Fruit fly (Drosophila melanogaster) whole organism, embryonic: Measurements from ENCODE around the gene CG8379.

Source experiments
- B-H1 ChIP-seq: fragments of 200-800 bp; sonication (Bioruptor generic); IDR thresholded peaks from 3 replicates; pipeline ENCODE4 v1.3.6; 2022; ENCODE audit warnings: missing biosample characterization, missing genetic modification characterization
- CG10209 ChIP-seq: fragments of 200-800 bp; sonication (Bioruptor generic); optimal IDR thresholded peaks from 3 replicates; lab custom pipeline; 2017; ENCODE audit warnings: missing biosample characterization, mild to moderate bottlenecking, missing genetic modification characterization, missing genetic modification reagents
- CG11504 ChIP-seq: fragments of 200-800 bp; sonication (Bioruptor generic); optimal IDR thresholded peaks from 3 replicates; lab custom pipeline; 2019; ENCODE audit warnings: missing biosample characterization, mild to moderate bottlenecking, missing genetic modification characterization, moderate library complexity
- CG13775 ChIP-seq: fragments of 200-800 bp; sonication (Bioruptor generic); optimal IDR thresholded peaks from 3 replicates; lab custom pipeline; 2017; ENCODE audit warnings: missing biosample characterization, mild to moderate bottlenecking, missing genetic modification characterization
- CG14441 ChIP-seq: fragments of 200-800 bp; sonication (Bioruptor generic); IDR thresholded peaks from 2 replicates; pipeline ENCODE4 v1.3.6; 2022; ENCODE audit warnings: missing biosample characterization, missing genetic modification characterization
- CG14667 ChIP-seq: fragments of 200-800 bp; sonication (Bioruptor generic); IDR thresholded peaks from 2 replicates; pipeline ENCODE4 v1.3.6; 2022; ENCODE audit warnings: missing biosample characterization, missing genetic modification characterization
- CG15514 ChIP-seq: fragments of 200-800 bp; sonication (Bioruptor generic); optimal IDR thresholded peaks from 3 replicates; lab custom pipeline; 2017; ENCODE audit warnings: missing biosample characterization, missing genetic modification characterization, mild to moderate bottlenecking, moderate library complexity, missing genetic modification reagents
- CG1647 ChIP-seq: fragments of 200-800 bp; sonication (Bioruptor generic); optimal IDR thresholded peaks from 3 replicates; lab custom pipeline; 2016; ENCODE audit warnings: missing biosample characterization, missing genetic modification characterization
- CG18764 ChIP-seq: fragments of 200-800 bp; sonication (Bioruptor generic); optimal IDR thresholded peaks from 3 replicates; lab custom pipeline; 2016; ENCODE audit warnings: missing biosample characterization, missing genetic modification characterization
- CG2712 ChIP-seq: fragments of 200-800 bp; optimal IDR thresholded peaks from 3 replicates; lab custom pipeline; 2019; ENCODE audit warnings: missing biosample characterization, mild to moderate bottlenecking, missing genetic modification characterization, moderate library complexity
- CG3163 ChIP-seq: fragments of 200-800 bp; sonication (Bioruptor generic); optimal IDR thresholded peaks from 3 replicates; lab custom pipeline; 2016; ENCODE audit warnings: missing biosample characterization, missing genetic modification characterization
- CG32767 ChIP-seq: fragments of 200-800 bp; sonication (Bioruptor generic); IDR thresholded peaks from 2 replicates; pipeline ENCODE4 v1.3.6; 2022; ENCODE audit warnings: missing biosample characterization, missing genetic modification characterization
- CG6791 ChIP-seq: fragments of 200-800 bp; sonication (Bioruptor generic); IDR thresholded peaks from 3 replicates; pipeline ENCODE4 v1.3.6; 2022; ENCODE audit warnings: missing biosample characterization, missing genetic modification characterization; ENCODE audit not compliant: partially characterized antibody
- CG8290 ChIP-seq, 3 experiments: fragments of 200-800 bp; sonication (Bioruptor generic); optimal IDR thresholded peaks; 2 replicates each; lab custom pipeline; 2016 to 2019; ENCODE audit warnings: missing biosample characterization in 3 of 3, missing genetic modification characterization in 3 of 3, mild to moderate bottlenecking in 2 of 3, moderate library complexity in 1 of 3
- CG8478 ChIP-seq: fragments of >200 bp; optimal IDR thresholded peaks from 2 replicates; lab custom pipeline; 2018
- CG8944 ChIP-seq: fragments of 200-800 bp; sonication (Bioruptor generic); optimal IDR thresholded peaks from 3 replicates; lab custom pipeline; 2016; ENCODE audit warnings: missing biosample characterization, missing genetic modification characterization
- CTCF ChIP-seq: fragments of 200-800 bp; sonication (Bioruptor generic); optimal IDR thresholded peaks from 2 replicates; lab custom pipeline; 2017; ENCODE audit warnings: missing biosample characterization, mild to moderate bottlenecking, missing genetic modification characterization, moderate library complexity
- D ChIP-seq, 2 experiments: fragments of 200-800 bp in 1 of 2; fragments of >200 bp in 1 of 2; sonication (Bioruptor generic) in 1 of 2; optimal IDR thresholded peaks; 2 replicates in 1 of 2; 3 replicates in 1 of 2; lab custom pipeline; 2017; ENCODE audit warnings: mild to moderate bottlenecking in 1 of 2, missing biosample characterization in 1 of 2, missing genetic modification characterization in 1 of 2, missing genetic modification reagents in 1 of 2
- Dek ChIP-seq: fragments of 200-800 bp; sonication (Bioruptor generic); optimal IDR thresholded peaks from 3 replicates; lab custom pipeline; 2019; ENCODE audit warnings: missing biosample characterization, mild to moderate bottlenecking, missing genetic modification characterization, moderate library complexity
- Dip2 ChIP-seq: fragments of 200-800 bp; sonication (Bioruptor generic); IDR thresholded peaks from 2 replicates; pipeline ENCODE4 v1.3.6; 2022; ENCODE audit warnings: missing biosample characterization, missing genetic modification characterization
- Gsc ChIP-seq: fragments of 200-800 bp; sonication (Bioruptor generic); IDR thresholded peaks from 2 replicates; pipeline ENCODE4 v1.3.6; 2022; ENCODE audit warnings: missing biosample characterization, missing genetic modification characterization
- Hmr ChIP-seq: fragments of 200-800 bp; sonication (Bioruptor generic); optimal IDR thresholded peaks from 3 replicates; lab custom pipeline; 2017; ENCODE audit warnings: mild to moderate bottlenecking, missing biosample characterization, missing genetic modification reagents, missing genetic modification characterization
- Hsf ChIP-seq: fragments of 200-800 bp; sonication (Bioruptor generic); optimal IDR thresholded peaks from 3 replicates; lab custom pipeline; 2016; ENCODE audit warnings: missing biosample characterization, missing genetic modification characterization
- NC2β ChIP-seq: fragments of 200-800 bp; sonication (Bioruptor generic); optimal IDR thresholded peaks from 2 replicates; lab custom pipeline; 2016; ENCODE audit warnings: missing biosample characterization, missing genetic modification characterization
- NK7.1 ChIP-seq: fragments of 200-800 bp; sonication (Bioruptor generic); optimal IDR thresholded peaks from 3 replicates; lab custom pipeline; 2016; ENCODE audit warnings: missing biosample characterization, missing genetic modification characterization
- Opbp ChIP-seq: fragments of 200-800 bp; sonication (Bioruptor generic); IDR thresholded peaks from 3 replicates; pipeline ENCODE4 v1.3.6; 2022; ENCODE audit warnings: missing biosample characterization, missing genetic modification characterization; ENCODE audit not compliant: partially characterized antibody
- Rx ChIP-seq: fragments of 200-800 bp; sonication (Bioruptor generic); IDR thresholded peaks from 2 replicates; pipeline ENCODE4 v1.3.6; 2022; ENCODE audit warnings: missing biosample characterization, missing genetic modification characterization
- Side ChIP-seq: fragments of 200-800 bp; sonication (Bioruptor generic); optimal IDR thresholded peaks from 2 replicates; lab custom pipeline; 2016; ENCODE audit warnings: missing biosample characterization, missing genetic modification characterization
- Six4 ChIP-seq: fragments of 200-800 bp; sonication (Bioruptor generic); optimal IDR thresholded peaks from 2 replicates; lab custom pipeline; 2016; ENCODE audit warnings: missing biosample characterization, missing genetic modification characterization
- btn ChIP-seq: fragments of 200-800 bp; sonication (Bioruptor generic); optimal IDR thresholded peaks from 2 replicates; lab custom pipeline; 2016; ENCODE audit warnings: missing biosample characterization, missing genetic modification characterization
- crc ChIP-seq: fragments of 200-800 bp; sonication (Bioruptor generic); optimal IDR thresholded peaks from 2 replicates; lab custom pipeline; 2016; ENCODE audit warnings: missing biosample characterization, missing genetic modification characterization
- crp ChIP-seq, 2 experiments: fragments of 200-800 bp; sonication (Bioruptor generic); optimal IDR thresholded peaks; 2 replicates in 1 of 2; 3 replicates in 1 of 2; lab custom pipeline; 2017; ENCODE audit warnings: missing biosample characterization in 2 of 2, missing genetic modification characterization in 2 of 2, mild to moderate bottlenecking in 1 of 2, moderate library complexity in 1 of 2
- dimm ChIP-seq: fragments of 200-800 bp; sonication (Bioruptor generic); IDR thresholded peaks from 2 replicates; pipeline ENCODE4 v1.3.6; 2022; ENCODE audit warnings: missing biosample characterization, missing genetic modification characterization
- disco-r ChIP-seq: fragments of 200-800 bp; sonication (Bioruptor generic); optimal IDR thresholded peaks from 2 replicates; lab custom pipeline; 2016; ENCODE audit warnings: missing biosample characterization, missing genetic modification characterization
- dpn ChIP-seq, 2 experiments: fragments of 200-800 bp; sonication (Bioruptor generic); optimal IDR thresholded peaks; 3 replicates each; lab custom pipeline; 2016; ENCODE audit warnings: missing biosample characterization in 2 of 2, missing genetic modification characterization in 2 of 2
- fd3F ChIP-seq: fragments of 200-800 bp; sonication (Bioruptor generic); optimal IDR thresholded peaks from 2 replicates; lab custom pipeline; 2018; ENCODE audit warnings: missing biosample characterization, mild to moderate bottlenecking, missing genetic modification characterization, moderate library complexity
- fd64A ChIP-seq: fragments of 200-800 bp; sonication (Bioruptor generic); optimal IDR thresholded peaks from 3 replicates; lab custom pipeline; 2018; ENCODE audit warnings: missing biosample characterization, mild to moderate bottlenecking, missing genetic modification characterization
- grn ChIP-seq: fragments of 200-800 bp; sonication (Bioruptor generic); optimal IDR thresholded peaks from 3 replicates; lab custom pipeline; 2017; ENCODE audit warnings: missing biosample characterization, missing genetic modification characterization
- gt ChIP-seq: fragments of 200-800 bp; sonication (Bioruptor generic); IDR thresholded peaks from 2 replicates; pipeline ENCODE4 v1.3.6; 2022; ENCODE audit warnings: missing biosample characterization, missing genetic modification characterization
- jumu ChIP-seq: fragments of 200-800 bp; sonication (Bioruptor generic); optimal IDR thresholded peaks from 3 replicates; lab custom pipeline; 2016; ENCODE audit warnings: missing biosample characterization, missing genetic modification characterization
- lab ChIP-seq: fragments of 200-800 bp; sonication (Bioruptor generic); optimal IDR thresholded peaks from 3 replicates; lab custom pipeline; 2017; ENCODE audit warnings: missing biosample characterization, missing genetic modification characterization, mild to moderate bottlenecking, moderate library complexity, missing genetic modification reagents
- maf-S ChIP-seq: fragments of 200-800 bp; sonication (Bioruptor generic); optimal IDR thresholded peaks from 2 replicates; lab custom pipeline; 2016; ENCODE audit warnings: missing biosample characterization, missing genetic modification characterization
- mam ChIP-seq: fragments of 200-800 bp; sonication (Bioruptor generic); optimal IDR thresholded peaks from 3 replicates; lab custom pipeline; 2016; ENCODE audit warnings: missing biosample characterization, missing genetic modification characterization
- nau ChIP-seq: fragments of 200-800 bp; sonication (Bioruptor generic); optimal IDR thresholded peaks from 3 replicates; lab custom pipeline; 2017; ENCODE audit warnings: missing biosample characterization, mild to moderate bottlenecking, missing genetic modification characterization, missing genetic modification reagents
- pb ChIP-seq: fragments of 200-800 bp; sonication (Bioruptor generic); optimal IDR thresholded peaks from 3 replicates; lab custom pipeline; 2016; ENCODE audit warnings: missing biosample characterization, missing genetic modification characterization
- sim ChIP-seq: fragments of 200-800 bp; sonication (Bioruptor generic); IDR thresholded peaks from 2 replicates; pipeline ENCODE4 v1.3.6; 2022; ENCODE audit warnings: missing biosample characterization, missing genetic modification characterization
- sob ChIP-seq: fragments of 200-800 bp; sonication (Bioruptor generic); IDR thresholded peaks from 2 replicates; pipeline ENCODE4 v1.3.6; 2022; ENCODE audit warnings: missing biosample characterization, missing genetic modification characterization
- ttk ChIP-seq: fragments of 200-800 bp; sonication (Bioruptor generic); IDR thresholded peaks from 2 replicates; pipeline ENCODE4 v2.1.2; 2022; ENCODE audit warnings: missing biosample characterization, missing genetic modification characterization
- twi ChIP-seq: fragments of 200-800 bp; optimal IDR thresholded peaks from 2 replicates; lab custom pipeline; 2019; ENCODE audit warnings: missing biosample characterization, mild to moderate bottlenecking, missing genetic modification characterization, moderate library complexity
- z ChIP-seq: fragments of 200-800 bp; sonication (Bioruptor generic); IDR thresholded peaks from 3 replicates; pipeline ENCODE4 v1.3.6; 2022; ENCODE audit warnings: missing biosample characterization, missing genetic modification characterization
- zfh1 ChIP-seq: fragments of 200-800 bp; sonication (Bioruptor generic); IDR thresholded peaks from 3 replicates; pipeline ENCODE4 v1.3.6; 2022; ENCODE audit warnings: missing biosample characterization, missing genetic modification characterization
- zfh2 ChIP-seq: fragments of 200-800 bp; sonication (Bioruptor generic); optimal IDR thresholded peaks from 2 replicates; lab custom pipeline; 2016; ENCODE audit warnings: missing biosample characterization, missing genetic modification characterization

Gene CG8379

DNA sequence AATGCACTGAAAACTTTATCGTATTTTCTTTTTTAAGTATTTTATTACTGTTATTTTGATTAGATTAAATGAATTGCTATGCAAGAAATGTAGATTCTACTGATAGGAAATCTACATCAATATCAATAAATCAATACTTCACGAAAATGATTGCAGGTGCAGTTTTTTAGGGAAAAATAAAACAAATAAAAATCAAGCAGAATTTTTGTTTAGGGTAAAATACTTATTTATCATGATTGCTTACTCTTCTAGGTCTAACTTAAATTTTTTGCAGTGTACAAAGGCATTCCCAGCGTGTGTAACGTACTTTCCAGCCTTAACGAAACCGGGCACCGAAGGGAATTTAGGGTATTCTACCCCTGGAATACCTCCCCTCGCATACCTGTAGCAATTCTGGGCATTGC lies 15.7 kb upstream of the CG8379 start:
- TF ChIP-seq grn (GFP tag; lab: Kevin White, UChicago) = peak; percentile 73
- TF ChIP-seq CG10209 (GFP tag; lab: Kevin White, UChicago) = peak; percentile 68
- TF ChIP-seq fd64A (GFP tag; lab: Kevin White, UChicago) = no peak
- TF ChIP-seq CG18764 (GFP tag; lab: Kevin White, UChicago) = peak; percentile 68
- peak; percentile 18 for TF ChIP-seq crc (GFP tag; lab: Kevin White, UChicago)
- no peak for TF ChIP-seq CG1647 (GFP tag; lab: Kevin White, UChicago)
- TF ChIP-seq Hsf (GFP tag; lab: Kevin White, UChicago) = peak; percentile 67
- TF ChIP-seq Hmr = peak; percentile 21
- no peak for TF ChIP-seq CG14667 (GFP tag; lab: Robert Waterston, UW)
- TF ChIP-seq zfh2 = no peak
- peak; percentile 6 to 26 for TF ChIP-seq crp (GFP tag; optimal IDR thresholded peaks at IDR 0.05; lab: Kevin White, UChicago)
- no peak for TF ChIP-seq sim (GFP tag; lab: Robert Waterston, UW)
- TF ChIP-seq twi (tag; lab: Kevin White, UChicago) = peak; percentile 76
- no peak for TF ChIP-seq D (optimal IDR thresholded peaks at IDR 0.05; lab: Kevin White, UChicago)
- TF ChIP-seq D (GFP tag; optimal IDR thresholded peaks at IDR 0.05; lab: Kevin White, UChicago) = peak; percentile 86
- peak; percentile 88 for TF ChIP-seq CG13775
- TF ChIP-seq disco-r (GFP tag; lab: Kevin White, UChicago) = peak; percentile 51
- TF ChIP-seq Side (GFP tag; lab: Kevin White, UChicago) = peak; percentile 66
- TF ChIP-seq Dek (tag; lab: Kevin White, UChicago) = no peak
- TF ChIP-seq sob (GFP tag; lab: Robert Waterston, UW) = no peak
- TF ChIP-seq CG15514 (GFP tag; lab: Kevin White, UChicago) = no peak
- TF ChIP-seq CG6791 (GFP tag; lab: Robert Waterston, UW) = no peak
- TF ChIP-seq jumu (GFP tag; lab: Kevin White, UChicago) = no peak
- TF ChIP-seq NC2β = peak; percentile 68
- TF ChIP-seq dimm (GFP tag; lab: Robert Waterston, UW) = no peak
- no peak for TF ChIP-seq CG8478 (lab: Kevin White, UChicago)
- TF ChIP-seq nau = peak; percentile 2
- peak; percentile 48 to 56 for TF ChIP-seq dpn (GFP tag; optimal IDR thresholded peaks at IDR 0.05; lab: Kevin White, UChicago)
- TF ChIP-seq maf-S (GFP tag; lab: Kevin White, UChicago) = peak; percentile 18
- TF ChIP-seq CTCF (GFP tag; lab: Kevin White, UChicago) = no peak
- TF ChIP-seq CG8944 (GFP tag; lab: Kevin White, UChicago) = peak; percentile 54
- TF ChIP-seq fd3F (GFP tag; lab: Kevin White, UChicago) = no peak
- peak; percentile 56 for TF ChIP-seq Six4
- no peak for TF ChIP-seq z
- no peak for TF ChIP-seq Gsc (GFP tag; lab: Robert Waterston, UW)
- TF ChIP-seq CG14441 (GFP tag; lab: Robert Waterston, UW) = peak; percentile 6; the same call in 1 of the 2 replicates
- TF ChIP-seq CG32767 (GFP tag; lab: Robert Waterston, UW) = 0 out of 2 replicates have a peak, but pooled peaks have one; percentile 34
- TF ChIP-seq NK7.1 (GFP tag; lab: Kevin White, UChicago) = peak; percentile 46
- no peak for TF ChIP-seq gt
- no peak for TF ChIP-seq Rx (GFP tag; lab: Robert Waterston, UW)
- TF ChIP-seq CG8290 (GFP tag; optimal IDR thresholded peaks at IDR 0.05; lab: Kevin White, UChicago) = peak; percentile 52
- TF ChIP-seq CG8290 (tag; optimal IDR thresholded peaks at IDR 0.05; lab: Kevin White, UChicago) = peak in 1 of 2 experiments; percentile 60
- no peak for TF ChIP-seq CG3163
- TF ChIP-seq btn (GFP tag; lab: Kevin White, UChicago) = peak; percentile 8
- TF ChIP-seq pb (GFP tag; lab: Kevin White, UChicago) = no peak
- no peak for TF ChIP-seq Opbp (GFP tag; lab: Robert Waterston, UW)
- TF ChIP-seq CG2712 (tag; lab: Kevin White, UChicago) = peak; percentile 94
- TF ChIP-seq zfh1 (GFP tag; lab: Robert Waterston, UW) = peak; percentile 81
- peak; percentile 54 for TF ChIP-seq lab (GFP tag; lab: Kevin White, UChicago)
- TF ChIP-seq ttk (GFP tag; lab: Robert Waterston, UW) = 0 out of 2 replicates have a peak, but pooled peaks have one; percentile 33
- no peak for TF ChIP-seq B-H1 (GFP tag; lab: Robert Waterston, UW)
- peak; percentile 76 for TF ChIP-seq CG11504 (tag; lab: Kevin White, UChicago)
- TF ChIP-seq Dip2 (GFP tag; lab: Robert Waterston, UW) = no peak
- peak; percentile 11 for TF ChIP-seq mam (GFP tag; lab: Kevin White, UChicago)
